Worm (Caenorhabditis elegans) whole organism, L2 larva: Measurements from ENCODE around the gene H20E11.2.

ENCODE experiments used
- F13H6.1 ChIP-seq: sonication (generic microtip); optimal IDR thresholded peaks from 2 replicates; lab custom pipeline; 2016; ENCODE audit warnings: missing genetic modification characterization, missing compliant biosample characterization
- Y55F3AM.14 ChIP-seq: fragments of 200-800 bp; sonication (Bioruptor generic); optimal IDR thresholded peaks from 2 replicates; lab custom pipeline; 2018; ENCODE audit warnings: mild to moderate bottlenecking, missing genetic modification characterization, missing compliant biosample characterization
- ZK546.5 ChIP-seq: sonication (generic microtip); optimal IDR thresholded peaks from 2 replicates; lab custom pipeline; 2017; ENCODE audit warnings: missing biosample characterization, missing genetic modification characterization
- alr-1 ChIP-seq: fragments of 150-350 bp; optimal IDR thresholded peaks from 2 replicates; lab custom pipeline; 2014; ENCODE audit warnings: missing biosample characterization, missing genetic modification characterization
- aly-2 ChIP-seq: fragments of 150-350 bp; optimal IDR thresholded peaks from 2 replicates; lab custom pipeline; 2014; ENCODE audit warnings: missing biosample characterization, missing genetic modification characterization
- ama-1 ChIP-seq: fragments of 150-350 bp; optimal IDR thresholded peaks from 2 replicates; lab custom pipeline; 2018; ENCODE audit warnings: inconsistent platforms
- blmp-1 ChIP-seq: sonication (generic microtip); optimal IDR thresholded peaks from 2 replicates; lab custom pipeline; 2017; ENCODE audit warnings: missing genetic modification characterization, mild to moderate bottlenecking, missing compliant biosample characterization, antibody characterized with exemption, moderate library complexity; ENCODE audit not compliant: insufficient read depth
- crh-2 ChIP-seq: sonication (generic microtip); optimal IDR thresholded peaks from 2 replicates; lab custom pipeline; 2017; ENCODE audit warnings: missing biosample characterization, missing genetic modification characterization
- dmd-4 ChIP-seq: sonication (generic microtip); optimal IDR thresholded peaks from 2 replicates; lab custom pipeline; 2017; ENCODE audit warnings: missing biosample characterization, missing genetic modification characterization
- egl-27 ChIP-seq: sonication (generic microtip); optimal IDR thresholded peaks from 3 replicates; lab custom pipeline; 2017; ENCODE audit warnings: missing biosample characterization, missing genetic modification reagents, missing genetic modification characterization
- fos-1 ChIP-seq: fragments of 150-350 bp; optimal IDR thresholded peaks from 2 replicates; lab custom pipeline; 2014; ENCODE audit warnings: missing biosample characterization, missing genetic modification characterization
- gmeb-1 ChIP-seq: fragments of 150-350 bp; optimal IDR thresholded peaks from 2 replicates; lab custom pipeline; 2014; ENCODE audit warnings: missing biosample characterization, missing genetic modification characterization
- lin-13 ChIP-seq: fragments of 150-350 bp; optimal IDR thresholded peaks from 2 replicates; lab custom pipeline; 2014; ENCODE audit warnings: missing biosample characterization, missing genetic modification reagents, missing genetic modification characterization
- lsy-2 ChIP-seq, 2 experiments: fragments of 150-350 bp in 1 of 2; sonication (generic microtip) in 1 of 2; optimal IDR thresholded peaks; 2 replicates each; lab custom pipeline; 2014 to 2017; ENCODE audit warnings: missing biosample characterization in 2 of 2, missing genetic modification characterization in 2 of 2
- mbf-1 ChIP-seq: sonication (generic microtip); optimal IDR thresholded peaks from 2 replicates; lab custom pipeline; 2017; ENCODE audit warnings: missing biosample characterization, missing genetic modification characterization
- mdl-1 ChIP-seq, 2 experiments: fragments of 150-350 bp in 1 of 2; sonication (generic microtip) in 1 of 2; optimal IDR thresholded peaks; 2 replicates each; lab custom pipeline; 2017; ENCODE audit warnings: missing biosample characterization in 2 of 2, missing genetic modification characterization in 2 of 2
- nhr-10 ChIP-seq: sonication (generic microtip); optimal IDR thresholded peaks from 2 replicates; lab custom pipeline; 2017; ENCODE audit warnings: missing biosample characterization, missing genetic modification characterization
- nhr-12 ChIP-seq: fragments of 150-350 bp; optimal IDR thresholded peaks from 2 replicates; lab custom pipeline; 2014; ENCODE audit warnings: missing biosample characterization, missing genetic modification characterization
- nhr-129 ChIP-seq: fragments of 150-350 bp; optimal IDR thresholded peaks from 2 replicates; lab custom pipeline; 2014; ENCODE audit warnings: missing biosample characterization, missing genetic modification characterization
- nhr-21 ChIP-seq: fragments of 150-350 bp; optimal IDR thresholded peaks from 2 replicates; lab custom pipeline; 2014; ENCODE audit warnings: missing biosample characterization, missing genetic modification characterization
- nhr-23 ChIP-seq: fragments of 150-350 bp; optimal IDR thresholded peaks from 2 replicates; lab custom pipeline; 2014; ENCODE audit warnings: missing biosample characterization, missing genetic modification reagents, missing genetic modification characterization
- nhr-237 ChIP-seq: fragments of 150-350 bp; optimal IDR thresholded peaks from 2 replicates; lab custom pipeline; 2014; ENCODE audit warnings: missing biosample characterization, missing genetic modification characterization
- nhr-25 ChIP-seq: fragments of 150-350 bp; sonication (generic microtip); optimal IDR thresholded peaks from 3 replicates; lab custom pipeline; 2014; ENCODE audit warnings: missing biosample characterization, missing genetic modification characterization
- nhr-77 ChIP-seq: fragments of 150-350 bp; optimal IDR thresholded peaks from 2 replicates; lab custom pipeline; 2014; ENCODE audit warnings: missing biosample characterization, missing genetic modification characterization
- sem-4 ChIP-seq: fragments of 150-350 bp; optimal IDR thresholded peaks from 2 replicates; lab custom pipeline; 2014; ENCODE audit warnings: missing biosample characterization, missing genetic modification reagents, missing genetic modification characterization
- sma-3 ChIP-seq: sonication (generic microtip); optimal IDR thresholded peaks from 2 replicates; lab custom pipeline; 2016; ENCODE audit warnings: missing genetic modification reagents, missing genetic modification characterization, missing compliant biosample characterization
- snpc-4 ChIP-seq: fragments of 150-350 bp; optimal IDR thresholded peaks from 2 replicates; lab custom pipeline; 2014; ENCODE audit warnings: missing biosample characterization, missing genetic modification characterization
- unc-39 ChIP-seq: fragments of 150-350 bp; optimal IDR thresholded peaks from 2 replicates; lab custom pipeline; 2014; ENCODE audit warnings: missing biosample characterization, missing genetic modification characterization
- unc-55 ChIP-seq: fragments of 150-350 bp; sonication (generic microtip); optimal IDR thresholded peaks from 3 replicates; lab custom pipeline; 2014; ENCODE audit warnings: missing biosample characterization, missing genetic modification reagents, missing genetic modification characterization
- zag-1 ChIP-seq: fragments of 150-350 bp; optimal IDR thresholded peaks from 2 replicates; lab custom pipeline; 2014; ENCODE audit warnings: missing biosample characterization, missing genetic modification characterization
- ztf-1 ChIP-seq: fragments of 200-800 bp; sonication (Bioruptor generic); conservative IDR thresholded peaks from 2 replicates; pipeline ENCODE4 v1.3.6; 2022; ENCODE audit warnings: missing genetic modification characterization, missing compliant biosample characterization
- ztf-11 ChIP-seq: sonication (generic microtip); optimal IDR thresholded peaks from 2 replicates; lab custom pipeline; 2017; ENCODE audit warnings: missing biosample characterization, missing genetic modification characterization
- ztf-4 ChIP-seq: fragments of 150-350 bp; optimal IDR thresholded peaks from 2 replicates; lab custom pipeline; 2014; ENCODE audit warnings: missing biosample characterization, missing genetic modification characterization

Gene H20E11.2

ce11 chrIV:6841562-6842282 lies 14.1 kb downstream of the H20E11.2 start:
- TF ChIP-seq alr-1 (tag; lab: Kevin White, UChicago), result no peak
- TF ChIP-seq blmp-1 (tag; lab: Kevin White, UChicago), result peak; percentile 9
- peak; percentile 42 for TF ChIP-seq nhr-25
- no peak for TF ChIP-seq mbf-1
- no peak for TF ChIP-seq mdl-1 (tag; optimal IDR thresholded peaks at IDR 0.05; lab: Kevin White, UChicago)
- TF ChIP-seq unc-39 (tag; lab: Kevin White, UChicago), result no peak
- TF ChIP-seq dmd-4, result no peak
- TF ChIP-seq fos-1 (tag; lab: Kevin White, UChicago), result peak; percentile 13
- no peak for TF ChIP-seq nhr-23 (tag; lab: Kevin White, UChicago)
- no peak for TF ChIP-seq nhr-21 (tag; lab: Kevin White, UChicago)
- no peak for TF ChIP-seq lin-13
- no peak for TF ChIP-seq egl-27 (tag; lab: Kevin White, UChicago)
- TF ChIP-seq nhr-129 (tag; lab: Kevin White, UChicago), result no peak

- no peak for TF ChIP-seq ZK546.5 (tag; lab: Kevin White, UChicago)
These were observed 15.0 kb downstream of the H20E11.2 start, which contains the start of gene lip-1 for ce11 chrIV:6842470-6843008. Gene lip-1, plus strand, starts transcription at chrIV:6842958.

- TF ChIP-seq unc-39 (tag; lab: Kevin White, UChicago) (no peak), nhr-77 (no peak), unc-55 (no peak), nhr-12 (tag; lab: Kevin White, UChicago) (no peak), gmeb-1 (no peak), snpc-4 (no peak), ztf-11 (tag; lab: Kevin White, UChicago) (no peak), alr-1 (tag; lab: Kevin White, UChicago) (no peak), dmd-4 (no peak), mdl-1 (tag; optimal IDR thresholded peaks at IDR 0.05; lab: Kevin White, UChicago) (no peak), ztf-1 (GFP tag; lab: Robert Waterston, UW) (no peak), nhr-237 (tag; lab: Kevin White, UChicago) (no peak)
- TF ChIP-seq, all 48 proteins: peak for 0
These were observed 25.1 kb downstream of the H20E11.2 start for ce11 chrIV:6852727-6853126.

ce11 chrIV:6859270-6859669 lies 31.7 kb downstream of the H20E11.2 start, which contains the start of gene R13H7.2:
Gene R13H7.2, minus strand, starts transcription at chrIV:6859370.
- no peak for TF ChIP-seq dmd-4
- no peak for TF ChIP-seq sma-3 (GFP tag; lab: Kevin White, UChicago)
- TF ChIP-seq nhr-77, result no peak
- TF ChIP-seq ama-1, result no peak
- no peak for TF ChIP-seq blmp-1 (tag; lab: Kevin White, UChicago)

- no peak for TF ChIP-seq lsy-2 (tag; optimal IDR thresholded peaks at IDR 0.05; lab: Kevin White, UChicago)
- TF ChIP-seq mdl-1 (tag; optimal IDR thresholded peaks at IDR 0.05; lab: Kevin White, UChicago), result no peak
- no peak for TF ChIP-seq lin-13
- no peak for TF ChIP-seq Y55F3AM.14 (GFP tag; lab: Kevin White, UChicago)
These were observed 40.2 kb downstream of the H20E11.2 start, which contains the start of gene srx-20 for ce11 chrIV:6867791-6868190. Gene srx-20, plus strand, starts transcription at chrIV:6868091.

ce11 chrIV:6872958-6873357 lies 45.4 kb downstream of the H20E11.2 start, which contains the start of gene srx-19:
Gene srx-19, plus strand, starts transcription at chrIV:6873258.
- TF ChIP-seq ztf-4 (tag; lab: Kevin White, UChicago) (no peak), fos-1 (tag; lab: Kevin White, UChicago) (no peak), sem-4 (no peak), F13H6.1 (no peak), aly-2 (tag; lab: Kevin White, UChicago) (no peak), ama-1 (no peak), dmd-4 (no peak), nhr-10 (tag; lab: Kevin White, UChicago) (no peak), nhr-237 (tag; lab: Kevin White, UChicago) (no peak), crh-2 (no peak), zag-1 (tag; lab: Kevin White, UChicago) (no peak), unc-39 (tag; lab: Kevin White, UChicago) (no peak)
